Worm (Caenorhabditis elegans) whole organism, young adult: ENCODE data around the gene F38H4.6.
"Not testable (repeated sequence)": the region's sequence is repeated elsewhere in the genome, so short reads cannot be mapped to it uniquely, and the experiment has no call there.

Source experiments
- ceh-91 ChIP-seq: fragments of 200-800 bp; sonication (Bioruptor generic); IDR thresholded peaks from 2 replicates; pipeline ENCODE4 v1.3.6; 2022; ENCODE audit warnings: missing genetic modification reagents, missing genetic modification characterization, missing compliant biosample characterization
- dpl-1 ChIP-seq: fragments of 150-350 bp; optimal IDR thresholded peaks from 2 replicates; lab custom pipeline; 2014; ENCODE audit warnings: missing biosample characterization, missing genetic modification reagents, missing genetic modification characterization
- fkh-3 ChIP-seq: sonication (generic microtip); optimal IDR thresholded peaks from 2 replicates; lab custom pipeline; 2016; ENCODE audit warnings: mild to moderate bottlenecking, missing genetic modification characterization, missing compliant biosample characterization
- snpc-4 ChIP-seq, 5 experiments: fragments of 150-350 bp in 1 of 5; sonication (generic microtip) in 4 of 5; optimal IDR thresholded peaks; 2 replicates each; lab custom pipeline; 2014 to 2018; ENCODE audit warnings: missing genetic modification characterization in 5 of 5, missing biosample characterization in 3 of 5, antibody characterized with exemption in 2 of 5, mild to moderate bottlenecking in 2 of 5, missing compliant biosample characterization in 2 of 5, missing genotype in 2 of 5, moderate library complexity in 2 of 5, missing genetic modification reagents in 1 of 5
- somi-1 ChIP-seq: fragments of 200-800 bp; sonication (Bioruptor generic); optimal IDR thresholded peaks from 2 replicates; lab custom pipeline; 2018; ENCODE audit warnings: mild to moderate bottlenecking, missing genetic modification characterization, missing compliant biosample characterization
- ztf-18 ChIP-seq: sonication (generic microtip); optimal IDR thresholded peaks from 2 replicates; lab custom pipeline; 2016; ENCODE audit warnings: missing genotype, mild to moderate bottlenecking, missing genetic modification characterization, missing compliant biosample characterization
- ztf-25 ChIP-seq: fragments of 200-800 bp; sonication (Bioruptor generic); IDR thresholded peaks from 2 replicates; pipeline ENCODE4 v1.3.6; 2022; ENCODE audit warnings: missing genetic modification reagents, missing genetic modification characterization, missing compliant biosample characterization
- ztf-3 ChIP-seq: fragments of 200-800 bp; sonication (Bioruptor generic); optimal IDR thresholded peaks from 2 replicates; lab custom pipeline; 2018; ENCODE audit warnings: mild to moderate bottlenecking, missing genetic modification characterization, missing compliant biosample characterization

DNA sequence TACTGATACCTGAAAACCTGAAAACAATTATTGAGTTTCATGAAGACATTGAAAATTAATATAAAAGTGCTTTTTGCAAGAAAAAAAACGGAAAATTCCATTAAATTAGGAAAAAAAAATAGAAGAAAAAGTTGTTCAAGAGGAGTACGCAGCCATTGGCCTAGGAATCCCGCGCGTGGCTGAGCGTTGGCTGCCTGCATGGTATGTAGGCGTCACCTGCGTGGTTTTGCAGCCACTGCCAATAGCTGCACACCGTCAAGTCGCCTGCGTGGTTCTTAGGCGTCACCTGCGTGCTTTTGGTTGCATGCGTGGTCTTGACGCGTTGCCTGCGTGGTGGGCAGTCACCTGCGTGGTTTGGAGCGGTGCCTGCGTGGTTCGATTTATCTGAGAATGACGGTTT is 19.7 kb downstream of the F38H4.6 start, which contains the start of gene M117.6:
- not testable (repeated sequence) for TF ChIP-seq ztf-3 (GFP tag; lab: Kevin White, UChicago); ceh-91 (GFP tag; lab: Robert Waterston, UW); dpl-1 (GFP tag; lab: Kevin White, UChicago); ztf-25 (GFP tag; lab: Robert Waterston, UW); somi-1 (GFP tag; lab: Kevin White, UChicago); ztf-18 (tag; lab: Kevin White, UChicago); snpc-4 (GFP tag; optimal IDR thresholded peaks at IDR 0.05; lab: Kevin White, UChicago); snpc-4 (tag; optimal IDR thresholded peaks at IDR 0.05; lab: Kevin White, UChicago); fkh-3
